Fruit fly (Drosophila melanogaster) whole organism, adult: ENCODE results near the gene Rassf.

Source experiments
- CG7045 ChIP-seq: fragments of 200-800 bp; sonication (Bioruptor generic); optimal IDR thresholded peaks from 2 replicates; lab custom pipeline; 2017; ENCODE audit warnings: missing biosample characterization, mild to moderate bottlenecking, missing genetic modification characterization
- CG7101 ChIP-seq: fragments of 200-800 bp; sonication (Bioruptor generic); optimal IDR thresholded peaks from 2 replicates; lab custom pipeline; 2018; ENCODE audit warnings: missing biosample characterization, mild to moderate bottlenecking, missing genetic modification characterization, moderate library complexity
- Clk ChIP-seq: fragments of 200-800 bp; sonication (Bioruptor generic); optimal IDR thresholded peaks from 2 replicates; lab custom pipeline; 2017; ENCODE audit warnings: missing biosample characterization, missing genetic modification characterization
- Mnt ChIP-seq: fragments of 200-800 bp; sonication (Bioruptor generic); optimal IDR thresholded peaks from 2 replicates; lab custom pipeline; 2016; ENCODE audit warnings: missing biosample characterization, mild to moderate bottlenecking, missing genetic modification characterization
- kay ChIP-seq: fragments of 200-800 bp; sonication (Bioruptor generic); peaks from one replicate; lab custom pipeline; 2016; ENCODE audit warnings: missing biosample characterization, missing genetic modification characterization, borderline replicate concordance
- ovo ChIP-seq: fragments of 200-800 bp; sonication (Bioruptor generic); optimal IDR thresholded peaks from 2 replicates; lab custom pipeline; 2016; ENCODE audit warnings: missing biosample characterization, missing genetic modification characterization

DNA sequence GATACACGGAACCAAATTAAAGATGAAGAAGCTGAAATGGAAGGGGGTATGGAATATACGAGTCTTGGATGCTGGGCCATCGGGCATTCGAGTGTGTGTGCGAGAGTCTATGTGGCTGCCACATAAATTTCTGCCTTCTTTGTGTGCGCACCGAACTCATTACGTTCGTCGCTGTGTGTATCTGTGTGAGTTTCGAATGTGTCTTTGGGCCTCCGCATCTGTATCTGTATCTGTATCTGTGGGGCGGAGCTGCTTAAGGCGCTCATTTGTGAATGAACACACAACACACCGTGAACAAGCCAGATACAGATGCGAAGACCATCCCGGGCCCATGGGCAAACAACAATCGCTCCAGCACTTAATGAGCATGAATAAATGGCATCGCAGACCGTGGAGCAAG lies 25.7 kb upstream of the Rassf start:
- TF ChIP-seq kay (GFP tag; lab: Kevin White, UChicago) (no peak), CG7101 (no peak), Clk (GFP tag; lab: Kevin White, UChicago) (no peak), CG7045 (GFP tag; lab: Kevin White, UChicago) (no peak), Mnt (GFP tag; lab: Kevin White, UChicago) (no peak), ovo (GFP tag; lab: Kevin White, UChicago) (no peak)
